Worm (Caenorhabditis elegans) whole organism, midembryonic: ENCODE measurements around the gene srd-51.

Experiments used
- T22C8.4 ChIP-seq: fragments of 200-800 bp; sonication (Bioruptor generic); IDR thresholded peaks from 2 replicates; pipeline ENCODE4 v1.3.6; 2022; ENCODE audit warnings: missing genetic modification characterization, missing compliant biosample characterization
- cog-1 ChIP-seq: sonication (generic microtip); optimal IDR thresholded peaks from 2 replicates; lab custom pipeline; 2016; ENCODE audit warnings: missing genetic modification characterization, missing compliant biosample characterization
- flt-1 ChIP-seq: fragments of 200-800 bp; sonication (Bioruptor generic); IDR thresholded peaks from 2 replicates; pipeline ENCODE4 v1.3.6; 2022; ENCODE audit warnings: missing genetic modification characterization, missing compliant biosample characterization
- klf-2 ChIP-seq: fragments of 200-800 bp; sonication (Bioruptor generic); conservative IDR thresholded peaks from 2 replicates; pipeline ENCODE4 v1.3.6; 2022; ENCODE audit warnings: missing genetic modification reagents, missing genetic modification characterization, missing compliant biosample characterization
- med-1 ChIP-seq: sonication (generic microtip); optimal IDR thresholded peaks from 2 replicates; lab custom pipeline; 2017; ENCODE audit warnings: missing genetic modification characterization, mild to moderate bottlenecking, missing compliant biosample characterization, antibody characterized with exemption, missing genetic modification reagents; ENCODE audit not compliant: insufficient read depth
- ref-1 ChIP-seq: fragments of 200-800 bp; sonication (Bioruptor generic); conservative IDR thresholded peaks from 2 replicates; pipeline ENCODE4 v1.3.6; 2022; ENCODE audit warnings: missing genetic modification reagents, missing genetic modification characterization, missing compliant biosample characterization
- tab-1 ChIP-seq: fragments of 200-800 bp; sonication (Bioruptor generic); IDR thresholded peaks from 2 replicates; pipeline ENCODE4 v1.3.6; 2022; ENCODE audit warnings: missing genetic modification characterization, missing compliant biosample characterization
- ztf-23 ChIP-seq: fragments of 200-800 bp; sonication (Bioruptor generic); IDR thresholded peaks from 2 replicates; pipeline ENCODE4 v1.3.6; 2022; ENCODE audit warnings: missing genetic modification reagents, missing genetic modification characterization, missing compliant biosample characterization
- ztf-29 ChIP-seq: fragments of 200-800 bp; sonication (Bioruptor generic); IDR thresholded peaks from 2 replicates; pipeline ENCODE4 v1.3.6; 2022; ENCODE audit warnings: missing genetic modification reagents, missing genetic modification characterization, missing compliant biosample characterization

Gene srd-51

ce11 chrX:13502282-13502681 is 17.6 kb upstream of the srd-51 start:
- TF ChIP-seq flt-1 (GFP tag; lab: Robert Waterston, UW) (no peak), cog-1 (tag; lab: Kevin White, UChicago) (peak; percentile 17), ztf-23 (peak; percentile 34; the same call in 1 of the 2 replicates)

ce11 chrX:13500568-13500967 is 15.9 kb upstream of the srd-51 start, which contains the start of gene sad-1:
sad-1 (minus strand) TSS chrX:13500668.
- no peak for TF ChIP-seq cog-1 (tag; lab: Kevin White, UChicago)
- no peak for TF ChIP-seq flt-1 (GFP tag; lab: Robert Waterston, UW)
- TF ChIP-seq tab-1 (GFP tag; lab: Robert Waterston, UW) = no peak
- no peak for TF ChIP-seq med-1 (GFP tag; lab: Kevin White, UChicago)
- no peak for TF ChIP-seq ref-1 (GFP tag; lab: Robert Waterston, UW)
- TF ChIP-seq ztf-23 = no peak
- no peak for TF ChIP-seq ztf-29 (GFP tag; lab: Robert Waterston, UW)
- no peak for TF ChIP-seq klf-2 (GFP tag; lab: Robert Waterston, UW)
- TF ChIP-seq T22C8.4 (GFP tag; lab: Robert Waterston, UW) = no peak

DNA sequence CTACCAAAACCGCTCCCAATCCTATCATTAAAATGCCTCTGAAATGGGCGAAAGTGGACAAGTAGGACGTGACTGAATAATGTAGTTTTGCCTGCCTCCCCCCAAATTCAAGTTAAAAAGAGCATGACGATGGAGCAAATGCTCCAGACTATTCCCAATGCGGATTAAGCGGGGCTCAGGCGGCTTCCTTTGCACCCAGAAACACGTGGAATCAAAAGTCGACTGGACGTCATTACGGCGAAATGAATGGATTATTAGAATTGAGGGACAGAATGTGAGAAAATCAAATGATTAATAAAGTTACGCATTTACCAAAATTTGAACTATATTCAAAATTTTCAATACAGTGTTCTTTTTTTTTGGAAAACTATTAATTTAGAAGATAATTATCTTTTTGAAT is 15.2 kb upstream of the srd-51 start:
- TF ChIP-seq ztf-29 (GFP tag; lab: Robert Waterston, UW) (no peak), klf-2 (GFP tag; lab: Robert Waterston, UW) (no peak), T22C8.4 (GFP tag; lab: Robert Waterston, UW) (no peak), med-1 (GFP tag; lab: Kevin White, UChicago) (no peak), ztf-23 (no peak), ref-1 (GFP tag; lab: Robert Waterston, UW) (no peak), cog-1 (tag; lab: Kevin White, UChicago) (no peak), tab-1 (GFP tag; lab: Robert Waterston, UW) (no peak), flt-1 (GFP tag; lab: Robert Waterston, UW) (no peak)

ce11 chrX:13499098-13499497 is 14.4 kb upstream of the srd-51 start:
- TF ChIP-seq T22C8.4 (GFP tag; lab: Robert Waterston, UW) (no peak), ref-1 (GFP tag; lab: Robert Waterston, UW) (no peak), tab-1 (GFP tag; lab: Robert Waterston, UW) (no peak), ztf-23 (no peak), klf-2 (GFP tag; lab: Robert Waterston, UW) (no peak), med-1 (GFP tag; lab: Kevin White, UChicago) (no peak)

ce11 chrX:13493762-13494161 is 9.0 kb upstream of the srd-51 start:
- no peak for TF ChIP-seq med-1 (GFP tag; lab: Kevin White, UChicago)
- no peak for TF ChIP-seq ztf-29 (GFP tag; lab: Robert Waterston, UW)

- no peak for TF ChIP-seq T22C8.4 (GFP tag; lab: Robert Waterston, UW)
- no peak for TF ChIP-seq tab-1 (GFP tag; lab: Robert Waterston, UW)
- TF ChIP-seq ztf-23 = no peak
- TF ChIP-seq ref-1 (GFP tag; lab: Robert Waterston, UW) = no peak
- TF ChIP-seq cog-1 (tag; lab: Kevin White, UChicago) = no peak
- TF ChIP-seq flt-1 (GFP tag; lab: Robert Waterston, UW) = no peak
Observed at ce11 chrX:13481704-13482103, 3.0 kb downstream of the srd-51 start, which contains the start of gene srd-50. srd-50 (minus strand) TSS chrX:13481804.

DNA sequence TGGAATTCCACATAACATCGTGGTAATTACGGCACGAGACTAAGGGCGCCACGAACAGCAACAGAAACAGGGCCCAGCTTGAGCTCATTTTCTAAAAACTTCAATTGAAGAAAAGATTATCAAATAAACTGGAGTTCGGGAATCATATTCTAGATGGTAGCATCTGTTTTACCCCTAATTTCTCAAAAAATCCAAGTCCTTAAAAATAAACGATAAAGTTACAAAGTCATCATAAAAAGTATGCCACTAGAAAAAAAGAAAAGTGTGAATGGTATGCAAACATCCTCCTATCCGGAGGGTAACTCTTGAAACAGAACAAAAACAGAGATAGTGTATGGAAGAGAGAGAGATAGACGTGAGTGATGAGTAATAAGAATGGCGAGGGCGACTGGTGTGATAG is 7.4 kb downstream of the srd-51 start, which contains the start of gene efn-3:
efn-3 (minus strand) TSS at position 101 of the 400 bp plus-strand sequence.
- TF ChIP-seq ztf-23 (no peak), flt-1 (GFP tag; lab: Robert Waterston, UW) (no peak), ztf-29 (GFP tag; lab: Robert Waterston, UW) (no peak), ref-1 (GFP tag; lab: Robert Waterston, UW) (no peak), cog-1 (tag; lab: Kevin White, UChicago) (no peak), klf-2 (GFP tag; lab: Robert Waterston, UW) (no peak), T22C8.4 (GFP tag; lab: Robert Waterston, UW) (no peak), med-1 (GFP tag; lab: Kevin White, UChicago) (no peak), tab-1 (GFP tag; lab: Robert Waterston, UW) (no peak)

ce11 chrX:13471855-13472254 is 12.9 kb downstream of the srd-51 start, which contains the start of gene tre-4:
tre-4 (plus strand) TSS chrX:13472155.
- TF ChIP-seq tab-1 (GFP tag; lab: Robert Waterston, UW) = no peak
- no peak for TF ChIP-seq cog-1 (tag; lab: Kevin White, UChicago)
- no peak for TF ChIP-seq ztf-29 (GFP tag; lab: Robert Waterston, UW)
- TF ChIP-seq flt-1 (GFP tag; lab: Robert Waterston, UW) = no peak
- TF ChIP-seq ref-1 (GFP tag; lab: Robert Waterston, UW) = no peak
- TF ChIP-seq klf-2 (GFP tag; lab: Robert Waterston, UW) = no peak
- no peak for TF ChIP-seq T22C8.4 (GFP tag; lab: Robert Waterston, UW)
- TF ChIP-seq med-1 (GFP tag; lab: Kevin White, UChicago) = no peak
- TF ChIP-seq ztf-23 = no peak

DNA sequence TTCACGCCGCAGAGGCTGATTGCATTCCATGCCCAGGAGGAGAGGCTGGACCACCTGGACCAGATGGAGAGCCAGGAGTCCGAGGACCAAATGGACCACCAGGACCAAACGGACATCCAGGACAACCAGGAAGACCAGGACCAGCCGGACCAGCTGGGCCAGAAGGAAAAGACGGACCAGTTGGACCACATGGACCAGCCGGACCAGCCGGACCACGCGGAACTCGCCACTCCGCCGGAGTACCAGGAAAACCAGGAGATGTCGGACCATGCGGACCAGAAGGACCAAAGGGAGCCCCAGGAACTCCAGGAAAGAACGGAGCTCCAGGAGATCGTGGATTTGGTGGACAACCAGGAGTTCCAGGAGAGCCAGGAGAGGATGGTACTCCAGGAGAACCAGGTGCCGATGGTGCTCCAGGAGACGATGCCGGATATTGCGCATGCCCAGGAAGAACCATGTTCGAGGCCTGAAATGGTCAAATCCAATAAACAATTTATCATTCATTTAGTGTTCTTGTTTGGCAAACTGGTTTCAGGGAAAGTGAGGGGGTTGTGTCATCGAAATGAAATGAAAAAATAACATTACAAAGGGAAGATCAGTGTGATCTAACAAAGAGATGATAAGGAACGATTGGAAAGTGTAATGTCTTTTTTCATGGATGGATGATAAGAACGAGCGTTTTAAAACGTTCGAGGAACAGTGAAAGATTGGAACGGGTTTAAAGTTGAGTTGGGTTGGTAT is 14.6 kb downstream of the srd-51 start:
- TF ChIP-seq ztf-29 (GFP tag; lab: Robert Waterston, UW) (no peak), cog-1 (tag; lab: Kevin White, UChicago) (no peak), T22C8.4 (GFP tag; lab: Robert Waterston, UW) (no peak), med-1 (GFP tag; lab: Kevin White, UChicago) (no peak), klf-2 (GFP tag; lab: Robert Waterston, UW) (no peak), tab-1 (GFP tag; lab: Robert Waterston, UW) (no peak), ztf-23 (no peak), flt-1 (GFP tag; lab: Robert Waterston, UW) (no peak), ref-1 (GFP tag; lab: Robert Waterston, UW) (no peak)
